Worm (Caenorhabditis elegans) whole organism, early embryonic: ENCODE data around the gene baz-2.
A peak's percentile ranks its signal among the peaks of the same experiment; 100 is the strongest.

Experiments used
- B0310.2 ChIP-seq: sonication (generic microtip); optimal IDR thresholded peaks from 2 replicates; lab custom pipeline; 2016; ENCODE audit warnings: mild to moderate bottlenecking, missing genetic modification characterization, missing compliant biosample characterization
- F13C5.2 ChIP-seq: sonication (generic microtip); optimal IDR thresholded peaks from 2 replicates; lab custom pipeline; 2017; ENCODE audit warnings: mild to moderate bottlenecking, missing genetic modification characterization, inconsistent platforms, missing compliant biosample characterization
- aly-1 ChIP-seq: sonication (generic microtip); optimal IDR thresholded peaks from 2 replicates; lab custom pipeline; 2016; ENCODE audit warnings: missing genetic modification characterization, missing compliant biosample characterization
- ama-1 ChIP-seq: fragments of 150-350 bp; optimal IDR thresholded peaks from 2 replicates; lab custom pipeline; 2014
- ceh-13 ChIP-seq: fragments of 200-800 bp; sonication (Bioruptor generic); optimal IDR thresholded peaks from 2 replicates; lab custom pipeline; 2018; ENCODE audit warnings: mild to moderate bottlenecking, missing genetic modification characterization, missing compliant biosample characterization
- ceh-36 ChIP-seq: sonication (generic microtip); optimal IDR thresholded peaks from 2 replicates; lab custom pipeline; 2016; ENCODE audit warnings: missing genetic modification characterization, inconsistent platforms, missing compliant biosample characterization
- ets-7 ChIP-seq: sonication (generic microtip); optimal IDR thresholded peaks from 2 replicates; lab custom pipeline; 2016; ENCODE audit warnings: missing genotype, missing genetic modification characterization, missing compliant biosample characterization
- flt-1 ChIP-seq: fragments of 200-800 bp; sonication (Bioruptor generic); IDR thresholded peaks from 2 replicates; pipeline ENCODE4 v1.3.6; 2022; ENCODE audit warnings: missing genetic modification characterization, missing compliant biosample characterization
- hmbx-1 ChIP-seq: sonication (generic microtip); optimal IDR thresholded peaks from 2 replicates; lab custom pipeline; 2016; ENCODE audit warnings: mild to moderate bottlenecking, missing genetic modification characterization, missing compliant biosample characterization
- hmg-4 ChIP-seq: fragments of 200-800 bp; sonication (Bioruptor generic); optimal IDR thresholded peaks from 2 replicates; lab custom pipeline; 2018; ENCODE audit warnings: mild to moderate bottlenecking, missing genetic modification characterization, missing compliant biosample characterization
- hnd-1 ChIP-seq: sonication (generic microtip); optimal IDR thresholded peaks from 2 replicates; lab custom pipeline; 2016; ENCODE audit warnings: missing genetic modification characterization, missing compliant biosample characterization
- pes-1 ChIP-seq: fragments of 200-800 bp; sonication (Bioruptor generic); IDR thresholded peaks from 2 replicates; pipeline ENCODE4 v1.3.6; 2022; ENCODE audit warnings: missing genetic modification reagents, missing genetic modification characterization, missing compliant biosample characterization
- scrt-1 ChIP-seq: fragments of 200-800 bp; sonication (Bioruptor generic); IDR thresholded peaks from 2 replicates; pipeline ENCODE4 v1.3.6; 2022; ENCODE audit warnings: missing genetic modification characterization, missing compliant biosample characterization
- sea-1 ChIP-seq: fragments of 200-800 bp; sonication (Bioruptor generic); conservative IDR thresholded peaks from 2 replicates; pipeline ENCODE4 v1.3.6; 2022; ENCODE audit warnings: missing genetic modification characterization, missing compliant biosample characterization
- tbx-11 ChIP-seq: fragments of 200-800 bp; sonication (Bioruptor generic); IDR thresholded peaks from 2 replicates; pipeline ENCODE4 v1.3.6; 2022; ENCODE audit warnings: missing genetic modification characterization, missing compliant biosample characterization
- tbx-37 ChIP-seq: fragments of 200-800 bp; sonication (Bioruptor generic); conservative IDR thresholded peaks from 2 replicates; pipeline ENCODE4 v1.3.6; 2022; ENCODE audit warnings: missing genetic modification reagents, missing genetic modification characterization, missing compliant biosample characterization
- tra-4 ChIP-seq: sonication (generic microtip); optimal IDR thresholded peaks from 2 replicates; lab custom pipeline; 2017; ENCODE audit warnings: missing genetic modification characterization, missing compliant biosample characterization

The baz-2 gene

DNA sequence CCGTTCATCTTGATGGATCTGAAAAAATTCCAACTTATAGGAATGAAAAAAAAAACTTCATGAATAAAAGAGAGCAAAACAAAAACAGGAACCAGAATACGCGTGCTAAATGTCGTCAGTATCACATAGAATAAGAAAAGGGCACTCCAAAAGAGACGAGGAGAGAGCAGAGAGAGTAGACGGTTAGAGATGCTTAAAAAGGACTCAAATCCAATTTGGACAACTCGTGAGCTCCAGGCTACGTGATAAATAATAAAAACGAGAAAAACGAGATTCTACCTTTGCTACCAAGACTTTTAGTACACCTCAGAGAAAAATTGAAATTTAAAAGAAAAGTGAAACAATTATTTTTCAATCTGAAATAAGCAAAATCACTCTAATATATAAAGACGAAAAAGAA, 12.7 kb downstream of the baz-2 start, which contains the start of gene upp-1:
Gene upp-1, minus strand, starts transcription at position 18 of the 400 bp plus-strand sequence.
- TF ChIP-seq tra-4 (tag; lab: Kevin White, UChicago) (no peak), hnd-1 (tag; lab: Kevin White, UChicago) (no peak), tbx-11 (GFP tag; lab: Robert Waterston, UW) (no peak), sea-1 (no peak), ceh-13 (no peak), hmg-4 (GFP tag; lab: Kevin White, UChicago) (no peak), F13C5.2 (no peak), flt-1 (GFP tag; lab: Robert Waterston, UW) (no peak), ama-1 (lab: Kevin White, UChicago) (no peak), tbx-37 (no peak), hmbx-1 (tag; lab: Kevin White, UChicago) (no peak), pes-1 (GFP tag; lab: Robert Waterston, UW) (no peak)

DNA sequence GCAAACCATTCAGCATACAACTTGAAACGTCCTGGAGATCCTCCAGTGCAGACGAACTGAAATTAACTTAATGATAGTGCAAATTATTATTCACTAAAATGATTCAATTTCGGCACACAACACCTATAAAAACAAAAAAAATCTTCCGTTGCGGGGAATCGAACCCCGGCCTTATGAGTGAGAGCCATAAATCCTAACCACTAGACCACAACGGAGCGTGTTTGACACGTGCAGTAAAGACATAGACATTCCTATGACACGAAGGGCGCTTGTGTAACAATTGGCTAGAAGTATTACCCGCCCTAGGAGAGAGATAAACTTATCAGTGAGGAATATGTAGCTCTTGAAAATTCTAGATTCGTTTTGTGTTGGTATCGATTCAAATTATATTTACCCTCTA, 13.8 kb downstream of the baz-2 start:
- peak; percentile 77 for TF ChIP-seq ceh-36 (tag; lab: Kevin White, UChicago)
- TF ChIP-seq ceh-13 = peak; percentile 50
- no peak for TF ChIP-seq tra-4 (tag; lab: Kevin White, UChicago)
- peak; percentile 40 for TF ChIP-seq ets-7 (tag; lab: Kevin White, UChicago)
- TF ChIP-seq sea-1 = peak; percentile 81
- TF ChIP-seq aly-1 (tag; lab: Kevin White, UChicago) = peak; percentile 6
- peak; percentile 74 for TF ChIP-seq F13C5.2
- TF ChIP-seq scrt-1 (GFP tag; lab: Robert Waterston, UW) = peak; percentile 83
- TF ChIP-seq hmg-4 (GFP tag; lab: Kevin White, UChicago) = peak; percentile 12
- TF ChIP-seq hnd-1 (tag; lab: Kevin White, UChicago) = peak; percentile 51
- peak; percentile 31 for TF ChIP-seq hmbx-1 (tag; lab: Kevin White, UChicago)
- no peak for TF ChIP-seq ama-1 (lab: Kevin White, UChicago)
- TF ChIP-seq B0310.2 (tag; lab: Kevin White, UChicago) = peak; percentile 53
- TF ChIP-seq pes-1 (GFP tag; lab: Robert Waterston, UW) = no peak; the same call in 1 of the 2 replicates
- TF ChIP-seq flt-1 (GFP tag; lab: Robert Waterston, UW) = no peak
- peak; percentile 74 for TF ChIP-seq tbx-11 (GFP tag; lab: Robert Waterston, UW)
- TF ChIP-seq tbx-37 = peak; percentile 54; the same call in 1 of the 2 replicates

ce11 chrIII:7641337-7641736, 14.5 kb downstream of the baz-2 start:
- no peak for TF ChIP-seq ama-1 (lab: Kevin White, UChicago)
- TF ChIP-seq ceh-36 (tag; lab: Kevin White, UChicago) = no peak

ce11 chrIII:7625086-7625485, 30.7 kb downstream of the baz-2 start, which contains the start of gene fbn-1:
Gene fbn-1, plus strand, starts transcription at chrIII:7625386.
- TF ChIP-seq F13C5.2 = no peak

DNA sequence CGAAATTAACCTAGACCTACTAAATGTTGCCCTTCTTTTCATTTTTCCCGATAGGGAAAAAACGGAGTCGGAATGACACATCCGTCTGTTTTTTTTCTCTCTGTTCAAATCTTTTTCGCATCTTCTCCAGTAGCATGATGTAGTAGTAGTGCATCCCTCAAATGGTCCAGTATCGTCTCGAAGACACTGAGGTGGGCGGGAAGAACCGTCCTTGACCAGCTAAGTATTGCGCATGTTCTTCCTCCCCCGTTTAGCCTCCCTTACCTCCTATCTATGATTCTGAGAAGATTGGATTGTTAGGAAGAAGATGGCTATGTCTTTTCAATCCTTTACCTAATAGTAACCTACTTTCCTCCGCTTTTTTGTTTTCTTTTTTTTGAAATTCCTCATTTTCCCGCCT, 32.9 kb downstream of the baz-2 start:
- TF ChIP-seq sea-1 (no peak), tra-4 (tag; lab: Kevin White, UChicago) (no peak), ets-7 (tag; lab: Kevin White, UChicago) (no peak), scrt-1 (GFP tag; lab: Robert Waterston, UW) (no peak)

- TF ChIP-seq F13C5.2 = no peak
- no peak for TF ChIP-seq hmg-4 (GFP tag; lab: Kevin White, UChicago)
- TF ChIP-seq B0310.2 (tag; lab: Kevin White, UChicago) = no peak
- TF ChIP-seq aly-1 (tag; lab: Kevin White, UChicago) = no peak
- no peak for TF ChIP-seq tbx-37
- no peak for TF ChIP-seq scrt-1 (GFP tag; lab: Robert Waterston, UW)
- no peak for TF ChIP-seq tra-4 (tag; lab: Kevin White, UChicago)
- TF ChIP-seq flt-1 (GFP tag; lab: Robert Waterston, UW) = no peak
- TF ChIP-seq hnd-1 (tag; lab: Kevin White, UChicago) = no peak
- no peak for TF ChIP-seq ets-7 (tag; lab: Kevin White, UChicago)
- TF ChIP-seq sea-1 = no peak
- no peak for TF ChIP-seq pes-1 (GFP tag; lab: Robert Waterston, UW)
- no peak for TF ChIP-seq ceh-36 (tag; lab: Kevin White, UChicago)
- TF ChIP-seq tbx-11 (GFP tag; lab: Robert Waterston, UW) = no peak
- TF ChIP-seq hmbx-1 (tag; lab: Kevin White, UChicago) = no peak
- TF ChIP-seq ama-1 (lab: Kevin White, UChicago) = no peak
These were observed 34.5 kb downstream of the baz-2 start for ce11 chrIII:7621355-7621754.

DNA sequence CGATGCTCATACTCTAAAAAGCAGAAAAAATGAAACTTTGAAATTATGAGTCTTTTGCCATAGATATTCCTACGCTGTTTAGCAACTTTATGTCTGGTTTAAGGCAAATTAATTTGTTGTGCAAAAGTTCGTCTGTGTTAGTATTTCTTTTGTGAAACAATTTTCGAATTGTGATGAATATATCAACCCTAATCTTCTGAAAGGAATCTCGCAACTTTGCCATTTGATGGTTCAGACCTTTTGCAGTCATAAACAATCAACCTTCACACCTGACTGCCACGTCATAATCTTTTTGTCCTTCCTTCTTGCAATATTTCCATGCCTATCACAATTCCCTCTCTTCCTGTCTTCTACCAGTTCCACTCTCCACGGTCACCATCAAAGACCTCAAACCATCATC, 36.0 kb downstream of the baz-2 start:
- TF ChIP-seq ceh-36 (tag; lab: Kevin White, UChicago) = no peak
- no peak for TF ChIP-seq hmg-4 (GFP tag; lab: Kevin White, UChicago)
- no peak for TF ChIP-seq F13C5.2
- TF ChIP-seq hmbx-1 (tag; lab: Kevin White, UChicago) = no peak
- TF ChIP-seq tra-4 (tag; lab: Kevin White, UChicago) = no peak
- no peak for TF ChIP-seq tbx-37
- TF ChIP-seq pes-1 (GFP tag; lab: Robert Waterston, UW) = no peak
- no peak for TF ChIP-seq tbx-11 (GFP tag; lab: Robert Waterston, UW)
- TF ChIP-seq aly-1 (tag; lab: Kevin White, UChicago) = no peak

DNA sequence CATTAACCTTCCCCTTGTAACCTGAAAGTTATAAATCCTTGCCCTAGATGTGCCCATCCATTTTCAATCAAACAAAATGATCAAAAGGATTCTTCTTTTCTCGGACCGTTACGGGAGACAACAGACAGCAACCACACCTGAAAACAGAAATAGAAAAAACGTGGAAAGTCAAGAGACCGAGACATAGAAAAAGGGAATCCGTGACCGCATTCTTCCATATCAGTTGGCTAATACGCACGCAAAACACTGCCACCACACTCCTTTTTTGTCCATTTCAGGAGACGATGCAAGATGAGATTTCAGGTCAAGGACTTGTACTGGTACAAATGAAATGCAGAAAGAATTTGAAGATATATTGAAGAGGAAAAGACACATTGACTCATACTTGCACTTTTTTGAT, 37.5 kb downstream of the baz-2 start:
- TF ChIP-seq hnd-1 (tag; lab: Kevin White, UChicago) = no peak
- TF ChIP-seq ets-7 (tag; lab: Kevin White, UChicago) = no peak
- TF ChIP-seq ama-1 (lab: Kevin White, UChicago) = no peak
